Worm (Caenorhabditis elegans) whole organism, L1 larva: ENCODE data around the gene sec-6.

Source experiments
- blmp-1 ChIP-seq: fragments of 150-350 bp; optimal IDR thresholded peaks from 2 replicates; lab custom pipeline; 2014; ENCODE audit warnings: missing biosample characterization, missing genetic modification characterization
- lin-35 ChIP-seq, 2 experiments: fragments of 150-350 bp; optimal IDR thresholded peaks; 2 replicates each; lab custom pipeline; 2014; ENCODE audit warnings: missing biosample characterization in 2 of 2, missing genetic modification characterization in 2 of 2, missing genetic modification reagents in 2 of 2
- mep-1 ChIP-seq: fragments of 150-350 bp; optimal IDR thresholded peaks from 2 replicates; lab custom pipeline; 2014; ENCODE audit warnings: missing biosample characterization, missing genetic modification characterization
- nhr-19 ChIP-seq: fragments of 200-800 bp; sonication (Bioruptor generic); conservative IDR thresholded peaks from 2 replicates; pipeline ENCODE4 v1.3.6; 2022; ENCODE audit warnings: missing genetic modification characterization, missing compliant biosample characterization
- nhr-28 ChIP-seq: fragments of 150-350 bp; optimal IDR thresholded peaks from 2 replicates; lab custom pipeline; 2014; ENCODE audit warnings: missing biosample characterization, missing genetic modification characterization
- nhr-84 ChIP-seq: sonication (generic microtip); optimal IDR thresholded peaks from 2 replicates; lab custom pipeline; 2017; ENCODE audit warnings: missing biosample characterization, missing genetic modification characterization
- unc-62 ChIP-seq: fragments of 150-350 bp; optimal IDR thresholded peaks from 2 replicates; lab custom pipeline; 2014; ENCODE audit warnings: missing biosample characterization, missing genetic modification reagents, missing genetic modification characterization
- unc-98 ChIP-seq: fragments of 200-800 bp; sonication (Bioruptor generic); IDR thresholded peaks from 2 replicates; pipeline ENCODE4 v1.3.6; 2022; ENCODE audit warnings: missing genetic modification characterization, missing compliant biosample characterization
- zag-1 ChIP-seq: fragments of 150-350 bp; optimal IDR thresholded peaks from 2 replicates; lab custom pipeline; 2014; ENCODE audit warnings: missing biosample characterization, missing genetic modification characterization

ce11 chrII:5384282-5384681, 24.9 kb downstream of the sec-6 start:
- TF ChIP-seq unc-62 (GFP tag; lab: Kevin White, UChicago) (no peak), zag-1 (no peak), nhr-84 (tag; lab: Kevin White, UChicago) (no peak), nhr-19 (GFP tag; lab: Robert Waterston, UW) (no peak), nhr-28 (tag; lab: Kevin White, UChicago) (no peak), blmp-1 (tag; lab: Kevin White, UChicago) (no peak), lin-35 (GFP tag; optimal IDR thresholded peaks at IDR 0.05; lab: Kevin White, UChicago) (no peak), unc-98 (GFP tag; lab: Robert Waterston, UW) (no peak), mep-1 (tag; lab: Kevin White, UChicago) (no peak)
